Fruit fly (Drosophila melanogaster) whole organism, embryonic: ENCODE results near the gene eca.

ENCODE experiments used
- Ada2b ChIP-seq: fragments of 200-800 bp; sonication (Bioruptor generic); IDR thresholded peaks from 2 replicates; pipeline ENCODE4 v1.3.6; 2022; ENCODE audit warnings: missing biosample characterization, missing genetic modification characterization
- Asciz ChIP-seq: fragments of 200-800 bp; sonication (Bioruptor generic); optimal IDR thresholded peaks from 2 replicates; lab custom pipeline; 2017; ENCODE audit warnings: missing biosample characterization, mild to moderate bottlenecking, missing genetic modification characterization, missing genetic modification reagents
- Atf3 ChIP-seq: fragments of 200-800 bp; sonication (Bioruptor generic); optimal IDR thresholded peaks from 3 replicates; lab custom pipeline; 2016; ENCODE audit warnings: missing biosample characterization, missing genetic modification characterization
- C15 ChIP-seq: fragments of 200-800 bp; sonication (Bioruptor generic); IDR thresholded peaks from 3 replicates; pipeline ENCODE4 v1.3.6; 2022; ENCODE audit warnings: missing biosample characterization, missing genetic modification characterization
- CG10543 ChIP-seq: fragments of 200-800 bp; sonication (Bioruptor generic); optimal IDR thresholded peaks from 3 replicates; lab custom pipeline; 2017; ENCODE audit warnings: missing biosample characterization, mild to moderate bottlenecking, missing genetic modification characterization, moderate library complexity
- CG11093 ChIP-seq: fragments of 200-800 bp; sonication (Bioruptor generic); IDR thresholded peaks from 3 replicates; pipeline ENCODE4 v1.3.6; 2022; ENCODE audit warnings: missing biosample characterization, missing genetic modification characterization
- CG11695 ChIP-seq: fragments of 200-800 bp; sonication (Bioruptor generic); IDR thresholded peaks from 3 replicates; pipeline ENCODE4 v1.3.6; 2022; ENCODE audit warnings: missing biosample characterization, missing genetic modification characterization
- CG12104 ChIP-seq: fragments of 200-800 bp; sonication (Bioruptor generic); optimal IDR thresholded peaks from 3 replicates; lab custom pipeline; 2016; ENCODE audit warnings: missing biosample characterization, missing genetic modification characterization
- CG13296 ChIP-seq: fragments of 200-800 bp; sonication (Bioruptor generic); optimal IDR thresholded peaks from 3 replicates; lab custom pipeline; 2018; ENCODE audit warnings: missing biosample characterization, mild to moderate bottlenecking, missing genetic modification characterization
- CG17328 ChIP-seq: fragments of 200-800 bp; sonication (Bioruptor generic); IDR thresholded peaks from 2 replicates; pipeline ENCODE4 v1.3.6; 2022; ENCODE audit warnings: missing biosample characterization, missing genetic modification characterization
- CG30020 ChIP-seq: fragments of 200-800 bp; optimal IDR thresholded peaks from 2 replicates; lab custom pipeline; 2019; ENCODE audit warnings: missing biosample characterization, mild to moderate bottlenecking, missing genetic modification characterization, moderate library complexity
- CG30431 ChIP-seq: fragments of 200-800 bp; sonication (Bioruptor generic); optimal IDR thresholded peaks from 2 replicates; lab custom pipeline; 2017; ENCODE audit warnings: missing biosample characterization, missing genetic modification characterization
- CG5245 ChIP-seq: fragments of 200-800 bp; sonication (Bioruptor generic); optimal IDR thresholded peaks from 3 replicates; lab custom pipeline; 2016; ENCODE audit warnings: missing biosample characterization, missing genetic modification characterization
- CG6175 ChIP-seq: fragments of 200-800 bp; sonication (Bioruptor generic); IDR thresholded peaks from 3 replicates; pipeline ENCODE4 v1.3.6; 2022; ENCODE audit warnings: missing biosample characterization, missing genetic modification characterization
- CG6813 ChIP-seq: fragments of 200-800 bp; sonication (Bioruptor generic); optimal IDR thresholded peaks from 2 replicates; lab custom pipeline; 2017; ENCODE audit warnings: missing biosample characterization, missing genetic modification characterization, mild to moderate bottlenecking, moderate library complexity, missing genetic modification reagents
- CG7745 ChIP-seq: fragments of 200-800 bp; sonication (Bioruptor generic); optimal IDR thresholded peaks from 2 replicates; lab custom pipeline; 2018; ENCODE audit warnings: missing biosample characterization, mild to moderate bottlenecking, missing genetic modification characterization, moderate library complexity
- CG7786 ChIP-seq: fragments of 200-800 bp; sonication (Bioruptor generic); optimal IDR thresholded peaks from 2 replicates; lab custom pipeline; 2016; ENCODE audit warnings: missing biosample characterization, missing genetic modification characterization
- CG7987 ChIP-seq: fragments of 200-800 bp; sonication (Bioruptor generic); optimal IDR thresholded peaks from 2 replicates; lab custom pipeline; 2018; ENCODE audit warnings: missing biosample characterization, mild to moderate bottlenecking, missing genetic modification characterization, moderate library complexity
- CG8089 ChIP-seq: fragments of 200-800 bp; sonication (Bioruptor generic); optimal IDR thresholded peaks from 3 replicates; lab custom pipeline; 2016; ENCODE audit warnings: missing biosample characterization, missing genetic modification characterization
- CG9437 ChIP-seq: fragments of 200-800 bp; sonication (Bioruptor generic); optimal IDR thresholded peaks from 2 replicates; lab custom pipeline; 2018; ENCODE audit warnings: missing biosample characterization, mild to moderate bottlenecking, missing genetic modification characterization
- CG9876 ChIP-seq: fragments of 200-800 bp; sonication (Bioruptor generic); optimal IDR thresholded peaks from 2 replicates; lab custom pipeline; 2016; ENCODE audit warnings: missing biosample characterization, missing genetic modification characterization
- Chrac-16 ChIP-seq: fragments of 200-800 bp; sonication (Bioruptor generic); optimal IDR thresholded peaks from 3 replicates; lab custom pipeline; 2016; ENCODE audit warnings: missing biosample characterization, missing genetic modification characterization
- Dad ChIP-seq: fragments of 200-800 bp; sonication (Bioruptor generic); optimal IDR thresholded peaks from 3 replicates; lab custom pipeline; 2016; ENCODE audit warnings: missing biosample characterization, missing genetic modification characterization
- Dek ChIP-seq: fragments of 200-800 bp; sonication (Bioruptor generic); optimal IDR thresholded peaks from 3 replicates; lab custom pipeline; 2019; ENCODE audit warnings: missing biosample characterization, mild to moderate bottlenecking, missing genetic modification characterization, moderate library complexity
- Dfd ChIP-seq, 2 experiments: fragments of >200 bp; optimal IDR thresholded peaks; 2 replicates each; lab custom pipeline; 2017; ENCODE audit warnings: missing biosample characterization in 2 of 2, missing genetic modification characterization in 2 of 2
- Dp ChIP-seq: fragments of 200-800 bp; sonication (Bioruptor generic); optimal IDR thresholded peaks from 2 replicates; lab custom pipeline; 2018; ENCODE audit warnings: missing biosample characterization, mild to moderate bottlenecking, missing genetic modification characterization, moderate library complexity
- Hr3 ChIP-seq: fragments of 200-800 bp; sonication (Bioruptor generic); optimal IDR thresholded peaks from 3 replicates; lab custom pipeline; 2016; ENCODE audit warnings: missing biosample characterization, missing genetic modification characterization
- Hr39 ChIP-seq: fragments of >200 bp; optimal IDR thresholded peaks from 2 replicates; lab custom pipeline; 2017
- Hr78 ChIP-seq, 2 experiments: fragments of 200-800 bp in 1 of 2; fragments of >200 bp in 1 of 2; sonication (Bioruptor generic) in 1 of 2; optimal IDR thresholded peaks; 2 replicates each; lab custom pipeline; 2017 to 2019; ENCODE audit warnings: missing biosample characterization in 2 of 2, missing genetic modification characterization in 2 of 2, mild to moderate bottlenecking in 1 of 2, moderate library complexity in 1 of 2
- Jarid2 ChIP-seq: fragments of 200-800 bp; sonication (Bioruptor generic); optimal IDR thresholded peaks from 3 replicates; lab custom pipeline; 2017; ENCODE audit warnings: mild to moderate bottlenecking, missing biosample characterization, missing genetic modification reagents, missing genetic modification characterization
- Oli ChIP-seq: fragments of 200-800 bp; sonication (Bioruptor generic); optimal IDR thresholded peaks from 2 replicates; lab custom pipeline; 2018; ENCODE audit warnings: missing biosample characterization, mild to moderate bottlenecking, missing genetic modification characterization, moderate library complexity
- Rx ChIP-seq: fragments of 200-800 bp; sonication (Bioruptor generic); IDR thresholded peaks from 2 replicates; pipeline ENCODE4 v1.3.6; 2022; ENCODE audit warnings: missing biosample characterization, missing genetic modification characterization
- Side ChIP-seq: fragments of 200-800 bp; sonication (Bioruptor generic); optimal IDR thresholded peaks from 2 replicates; lab custom pipeline; 2016; ENCODE audit warnings: missing biosample characterization, missing genetic modification characterization
- Six4 ChIP-seq: fragments of 200-800 bp; sonication (Bioruptor generic); optimal IDR thresholded peaks from 2 replicates; lab custom pipeline; 2016; ENCODE audit warnings: missing biosample characterization, missing genetic modification characterization
- bsh ChIP-seq, 2 experiments: fragments of 200-800 bp; sonication (Bioruptor generic); optimal IDR thresholded peaks; 2 replicates each; lab custom pipeline; 2017 to 2018; ENCODE audit warnings: mild to moderate bottlenecking in 2 of 2, missing biosample characterization in 2 of 2, missing genetic modification characterization in 2 of 2, moderate library complexity in 1 of 2
- disco-r ChIP-seq: fragments of 200-800 bp; sonication (Bioruptor generic); optimal IDR thresholded peaks from 2 replicates; lab custom pipeline; 2016; ENCODE audit warnings: missing biosample characterization, missing genetic modification characterization
- dysf ChIP-seq: fragments of 200-800 bp; sonication (Bioruptor generic); IDR thresholded peaks from 3 replicates; pipeline ENCODE4 v1.3.6; 2022; ENCODE audit warnings: missing biosample characterization, missing genetic modification characterization
- esg ChIP-seq: fragments of 200-800 bp; sonication (Bioruptor generic); conservative IDR thresholded peaks from 2 replicates; pipeline ENCODE4 v1.3.6; 2022; ENCODE audit warnings: missing biosample characterization, missing genetic modification characterization
- ewg ChIP-seq: fragments of 200-800 bp; sonication (Bioruptor generic); optimal IDR thresholded peaks from 3 replicates; lab custom pipeline; 2017; ENCODE audit warnings: mild to moderate bottlenecking, missing biosample characterization, missing genetic modification reagents, missing genetic modification characterization
- fru ChIP-seq: fragments of >200 bp; optimal IDR thresholded peaks from 2 replicates; lab custom pipeline; 2017
- grau ChIP-seq: fragments of 200-800 bp; optimal IDR thresholded peaks from 3 replicates; lab custom pipeline; 2019; ENCODE audit warnings: missing biosample characterization, mild to moderate bottlenecking, missing genetic modification characterization, moderate library complexity
- her ChIP-seq: fragments of 200-800 bp; sonication (Bioruptor generic); optimal IDR thresholded peaks from 2 replicates; lab custom pipeline; 2016; ENCODE audit warnings: missing biosample characterization, missing genetic modification characterization
- jigr1 ChIP-seq: fragments of 200-800 bp; sonication (Bioruptor generic); IDR thresholded peaks from 3 replicates; pipeline ENCODE4 v1.3.6; 2022; ENCODE audit warnings: missing biosample characterization, missing genetic modification characterization
- p53 ChIP-seq: fragments of 200-800 bp; sonication (Bioruptor generic); optimal IDR thresholded peaks from 2 replicates; lab custom pipeline; 2016; ENCODE audit warnings: missing biosample characterization, missing genetic modification characterization
- pan ChIP-seq, 4 experiments: fragments of >200 bp in 3 of 4; fragments of 200-800 bp in 1 of 4; sonication (Bioruptor generic) in 1 of 4; optimal IDR thresholded peaks in 3 of 4; IDR thresholded peaks in 1 of 4; 2 replicates each; pipeline versions ENCODE4 v1.3.6 to Lab custom; 2017 to 2022; ENCODE audit warnings: missing biosample characterization in 2 of 4, missing genetic modification characterization in 2 of 4, mixed read lengths in 1 of 4
- peb ChIP-seq: fragments of 200-800 bp; sonication (Bioruptor generic); IDR thresholded peaks from 2 replicates; pipeline ENCODE4 v1.3.6; 2022; ENCODE audit warnings: missing biosample characterization, missing genetic modification characterization
- prd ChIP-seq, 3 experiments: fragments of >200 bp in 2 of 3; fragments of 200-800 bp in 1 of 3; sonication (Bioruptor generic) in 1 of 3; optimal IDR thresholded peaks in 2 of 3; IDR thresholded peaks in 1 of 3; 2 replicates in 2 of 3; 3 replicates in 1 of 3; pipeline versions ENCODE4 v1.3.6 to Lab custom; 2017 to 2022; ENCODE audit warnings: missing biosample characterization in 1 of 3, missing genetic modification characterization in 1 of 3
- sd ChIP-seq: fragments of 200-800 bp; sonication (Bioruptor generic); optimal IDR thresholded peaks from 3 replicates; lab custom pipeline; 2018; ENCODE audit warnings: missing biosample characterization, mild to moderate bottlenecking, missing genetic modification characterization, moderate library complexity
- shn ChIP-seq: fragments of 200-800 bp; sonication (Bioruptor generic); optimal IDR thresholded peaks from 3 replicates; lab custom pipeline; 2016; ENCODE audit warnings: missing biosample characterization, missing genetic modification characterization
- sim ChIP-seq: fragments of 200-800 bp; sonication (Bioruptor generic); IDR thresholded peaks from 2 replicates; pipeline ENCODE4 v1.3.6; 2022; ENCODE audit warnings: missing biosample characterization, missing genetic modification characterization
- so ChIP-seq: fragments of 200-800 bp; sonication (Bioruptor generic); IDR thresholded peaks from 3 replicates; pipeline ENCODE4 v1.3.6; 2022; ENCODE audit warnings: missing biosample characterization, missing genetic modification characterization

Gene eca

DNA sequence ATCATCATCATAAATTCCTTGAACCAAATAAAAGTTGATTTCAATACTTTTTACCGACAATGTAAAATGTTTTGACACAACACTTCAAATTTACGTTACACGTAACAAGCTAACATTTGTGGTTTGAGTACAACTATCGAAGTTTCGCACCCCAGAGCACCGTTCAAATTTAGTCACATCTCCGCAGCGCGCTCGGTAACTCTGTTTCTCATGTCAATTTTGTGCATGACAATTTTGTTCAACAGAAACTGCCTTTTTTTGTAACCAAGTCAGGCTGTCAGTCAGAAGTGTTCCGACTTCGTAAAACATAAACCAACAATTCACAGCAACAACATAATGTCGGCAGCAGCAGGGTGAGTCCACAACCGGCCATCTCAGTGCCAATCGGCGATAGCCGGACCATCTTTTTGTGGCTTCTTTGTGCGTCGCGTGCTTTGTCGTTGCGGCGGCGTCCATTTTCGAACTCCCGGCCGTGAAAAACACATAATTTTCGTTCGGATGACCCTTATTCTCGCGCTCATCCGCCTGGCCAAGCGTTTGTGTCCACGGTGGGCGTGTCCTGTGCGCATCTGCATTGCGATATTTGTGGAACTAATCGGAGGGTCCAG, 7.4 kb downstream of the eca start, which contains the start of gene p23 (continued):
- TF ChIP-seq prd (optimal IDR thresholded peaks at IDR 0.05; lab: Kevin White, UChicago) (no peak), prd (GFP tag; IDR thresholded peaks at IDR 0.05; lab: Robert Waterston, UW) (0 out of 3 replicates have a peak, but pooled peaks have one; percentile 8), esg (GFP tag; lab: Robert Waterston, UW) (no peak), CG10543 (GFP tag; lab: Kevin White, UChicago) (peak; percentile 15), fru (lab: Kevin White, UChicago) (no peak), CG11695 (GFP tag; lab: Robert Waterston, UW) (no peak), Jarid2 (no peak), CG30020 (no peak), disco-r (GFP tag; lab: Kevin White, UChicago) (peak; percentile 33), ewg (peak; percentile 41), dysf (GFP tag; lab: Robert Waterston, UW) (no peak), Dad (GFP tag; lab: Kevin White, UChicago) (peak; percentile 15), Dfd (GFP tag; optimal IDR thresholded peaks at IDR 0.05; lab: Kevin White, UChicago) (no peak), jigr1 (GFP tag; lab: Robert Waterston, UW) (no peak), CG13296 (GFP tag; lab: Kevin White, UChicago) (no peak), CG6175 (GFP tag; lab: Robert Waterston, UW) (no peak), Asciz (GFP tag; lab: Kevin White, UChicago) (no peak), shn (GFP tag; lab: Kevin White, UChicago) (peak; percentile 12), CG9876 (GFP tag; lab: Kevin White, UChicago) (peak; percentile 32), CG12104 (GFP tag; lab: Kevin White, UChicago) (no peak), Hr3 (GFP tag; lab: Kevin White, UChicago) (no peak), Ada2b (GFP tag; lab: Robert Waterston, UW) (no peak), pan (optimal IDR thresholded peaks at IDR 0.05; lab: Kevin White, UChicago) (no peak), pan (GFP tag; optimal IDR thresholded peaks at IDR 0.05 in 1 of 2, IDR thresholded peaks at IDR 0.05 in 1 of 2) (no peak), sim (GFP tag; lab: Robert Waterston, UW) (no peak), Hr39 (lab: Kevin White, UChicago) (no peak), Six4 (GFP tag; lab: Kevin White, UChicago) (no peak), sd (peak; percentile 82), CG9437 (peak; percentile 58), peb (GFP tag; lab: Robert Waterston, UW) (no peak), Oli (no peak), Hr78 (GFP tag; optimal IDR thresholded peaks at IDR 0.05; lab: Kevin White, UChicago) (no peak), Rx (GFP tag; lab: Robert Waterston, UW) (no peak), Atf3 (GFP tag; lab: Kevin White, UChicago) (no peak), Dek (tag; lab: Kevin White, UChicago) (peak; percentile 32), her (GFP tag; lab: Kevin White, UChicago) (no peak), so (GFP tag; lab: Robert Waterston, UW) (no peak), bsh (GFP tag; optimal IDR thresholded peaks at IDR 0.05; lab: Kevin White, UChicago) (no peak), CG5245 (GFP tag; lab: Kevin White, UChicago) (no peak), CG17328 (no peak), CG8089 (no peak), Dp (GFP tag; lab: Kevin White, UChicago) (peak; percentile 51), C15 (GFP tag; lab: Robert Waterston, UW) (no peak), CG7745 (no peak), Chrac-16 (GFP tag; lab: Kevin White, UChicago) (no peak), p53 (GFP tag; lab: Kevin White, UChicago) (peak; percentile 69), grau (no peak), CG7786 (GFP tag; lab: Kevin White, UChicago) (no peak), CG30431 (GFP tag; lab: Kevin White, UChicago) (no peak), CG11093 (GFP tag; lab: Robert Waterston, UW) (no peak), CG6813 (GFP tag; lab: Kevin White, UChicago) (no peak), CG7987 (GFP tag; lab: Kevin White, UChicago) (peak; percentile 3), Side (peak; percentile 8)
